Fruit fly (Drosophila melanogaster): Measurements from ENCODE around the gene CG11035.

dm6 chr3R:8058984-8059383 is 26.2 kb upstream of the CG11035 start, which contains the start of gene mAChR-B:
- no peak for TF ChIP-seq Dll (optimal IDR thresholded peaks at IDR 0.05)
- no peak for TF ChIP-seq pan (optimal IDR thresholded peaks at IDR 0.05)
- TF ChIP-seq psq (optimal IDR thresholded peaks at IDR 0.05), result no peak
- TF ChIP-seq CG8478 (optimal IDR thresholded peaks at IDR 0.05), result no peak
- no peak for TF ChIP-seq EcR (GFP tag; optimal IDR thresholded peaks at IDR 0.05)
